Worm (Caenorhabditis elegans): ENCODE results near the gene wrk-1.

DNA sequence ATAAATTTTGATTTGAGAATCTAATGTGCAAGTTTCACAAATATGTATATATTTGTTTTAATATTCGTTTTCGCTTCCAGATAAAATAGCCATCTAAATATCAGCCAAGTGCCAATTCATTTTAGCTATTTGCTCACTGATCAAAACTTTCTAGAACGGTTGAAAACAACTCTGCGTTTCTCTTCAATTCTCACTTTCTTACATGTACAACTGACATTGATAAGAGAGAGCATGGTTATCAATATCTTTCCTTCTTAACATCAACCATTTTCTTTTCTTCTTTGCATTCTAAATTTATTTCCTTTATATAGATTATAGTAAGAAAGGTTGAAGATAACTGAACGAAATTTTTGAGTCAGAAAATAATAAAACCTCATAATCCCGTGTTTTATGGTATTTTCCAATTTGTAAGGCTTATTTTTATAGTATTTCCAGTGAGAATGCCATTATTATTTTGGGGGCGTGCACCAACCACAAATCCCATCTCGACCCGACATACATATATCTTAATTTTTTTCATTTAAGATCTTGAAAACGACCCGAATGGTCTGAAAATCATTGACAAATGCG, 36.0 kb upstream of the wrk-1 start, which contains the start of gene F08F1.3:
- TF ChIP-seq ama-1 (optimal IDR thresholded peaks at IDR 0.05) = no peak
- TF ChIP-seq scrt-1 (GFP tag; IDR thresholded peaks at IDR 0.05) = no peak

All from whole organism, early embryonic.